Worm (Caenorhabditis elegans) whole organism, young adult: ENCODE data around the gene srd-38.

Source experiments
- B0019.2 ChIP-seq: fragments of 200-800 bp; sonication (Bioruptor generic); conservative IDR thresholded peaks from 2 replicates; pipeline ENCODE4 v1.3.6; 2022; ENCODE audit warnings: missing genetic modification reagents, missing genetic modification characterization, missing compliant biosample characterization
- D2030.7 ChIP-seq: fragments of 200-800 bp; sonication (Bioruptor generic); IDR thresholded peaks from 2 replicates; pipeline ENCODE4 v1.3.6; 2022; ENCODE audit warnings: missing genetic modification reagents, missing genetic modification characterization, missing compliant biosample characterization
- F10E7.11 ChIP-seq: sonication (generic microtip); optimal IDR thresholded peaks from 2 replicates; lab custom pipeline; 2017; ENCODE audit warnings: mild to moderate bottlenecking, missing genetic modification characterization, moderate library complexity, missing compliant biosample characterization
- F33H1.4 ChIP-seq: fragments of 200-800 bp; sonication (Bioruptor generic); IDR thresholded peaks from 2 replicates; pipeline ENCODE4 v1.3.6; 2022; ENCODE audit warnings: missing genetic modification reagents, missing genetic modification characterization, missing compliant biosample characterization
- F37B4.10 ChIP-seq: fragments of 200-800 bp; sonication (Bioruptor generic); IDR thresholded peaks from 2 replicates; pipeline ENCODE4 v1.3.6; 2022; ENCODE audit warnings: missing genetic modification characterization, missing compliant biosample characterization
- F39B2.1 ChIP-seq: fragments of 200-800 bp; sonication (Bioruptor generic); IDR thresholded peaks from 2 replicates; pipeline ENCODE4 v1.3.6; 2022; ENCODE audit warnings: missing genetic modification reagents, missing genetic modification characterization, missing compliant biosample characterization
- F57C9.4 ChIP-seq: sonication (generic microtip); optimal IDR thresholded peaks from 2 replicates; lab custom pipeline; 2017; ENCODE audit warnings: mild to moderate bottlenecking, missing genetic modification characterization, missing compliant biosample characterization
- K11D2.4 ChIP-seq: fragments of 200-800 bp; sonication (Bioruptor generic); IDR thresholded peaks from 2 replicates; pipeline ENCODE4 v1.3.6; 2022; ENCODE audit warnings: missing genetic modification reagents, missing genetic modification characterization, missing compliant biosample characterization
- T07F8.4 ChIP-seq: sonication (generic microtip); optimal IDR thresholded peaks from 2 replicates; lab custom pipeline; 2016; ENCODE audit warnings: mild to moderate bottlenecking, missing genetic modification characterization, moderate library complexity, missing compliant biosample characterization
- Y53F4B.3 ChIP-seq: fragments of 200-800 bp; sonication (Bioruptor generic); IDR thresholded peaks from 2 replicates; pipeline ENCODE4 v1.3.6; 2022; ENCODE audit warnings: missing genetic modification reagents, missing genetic modification characterization, missing compliant biosample characterization
- Y56A3A.18 ChIP-seq: fragments of 200-800 bp; sonication (Bioruptor generic); IDR thresholded peaks from 2 replicates; pipeline ENCODE4 v1.3.6; 2022; ENCODE audit warnings: missing genetic modification reagents, missing genetic modification characterization, missing compliant biosample characterization
- Y79H2A.3 ChIP-seq: fragments of 200-800 bp; sonication (Bioruptor generic); conservative IDR thresholded peaks from 2 replicates; pipeline ENCODE4 v1.3.6; 2022; ENCODE audit warnings: missing genetic modification reagents, missing genetic modification characterization, missing compliant biosample characterization
- ama-1 ChIP-seq, 3 experiments: fragments of 150-350 bp in 1 of 3; sonication (generic microtip) in 2 of 3; optimal IDR thresholded peaks; 2 replicates each; lab custom pipeline; 2014 to 2018; ENCODE audit warnings: missing biosample characterization in 2 of 3, missing genetic modification characterization in 2 of 3, missing genetic modification reagents in 2 of 3
- attf-5 ChIP-seq: fragments of 200-800 bp; sonication (Bioruptor generic); optimal IDR thresholded peaks from 2 replicates; lab custom pipeline; 2018; ENCODE audit warnings: mild to moderate bottlenecking, missing genetic modification characterization, missing compliant biosample characterization
- bed-1 ChIP-seq: fragments of 200-800 bp; sonication (Bioruptor generic); IDR thresholded peaks from 2 replicates; pipeline ENCODE4 v1.3.6; 2022; ENCODE audit warnings: missing genetic modification reagents, missing genetic modification characterization, missing compliant biosample characterization
- bed-2 ChIP-seq: fragments of 200-800 bp; sonication (Bioruptor generic); IDR thresholded peaks from 2 replicates; pipeline ENCODE4 v1.3.6; 2022; ENCODE audit warnings: missing genetic modification reagents, missing genetic modification characterization, missing compliant biosample characterization
- chd-7 ChIP-seq: sonication (generic microtip); optimal IDR thresholded peaks from 2 replicates; lab custom pipeline; 2016; ENCODE audit warnings: mild to moderate bottlenecking, missing genetic modification characterization, moderate library complexity, missing compliant biosample characterization
- dpff-1 ChIP-seq: sonication (generic microtip); optimal IDR thresholded peaks from 2 replicates; lab custom pipeline; 2017; ENCODE audit warnings: mild to moderate bottlenecking, missing genetic modification characterization, missing compliant biosample characterization
- efl-1 ChIP-seq: fragments of 150-350 bp; optimal IDR thresholded peaks from 2 replicates; lab custom pipeline; 2014; ENCODE audit warnings: missing biosample characterization, missing genetic modification reagents, missing genetic modification characterization
- egl-44 ChIP-seq: fragments of 200-800 bp; sonication (Bioruptor generic); IDR thresholded peaks from 2 replicates; pipeline ENCODE4 v1.3.6; 2022; ENCODE audit warnings: missing genetic modification reagents, missing genetic modification characterization, missing compliant biosample characterization
- egrh-3 ChIP-seq: fragments of 200-800 bp; sonication (Bioruptor generic); IDR thresholded peaks from 2 replicates; pipeline ENCODE4 v1.3.6; 2022; ENCODE audit warnings: missing genetic modification reagents, missing genetic modification characterization, missing compliant biosample characterization
- ekl-4 ChIP-seq: fragments of 200-800 bp; sonication (Bioruptor generic); IDR thresholded peaks from 2 replicates; pipeline ENCODE4 v1.3.6; 2022; ENCODE audit warnings: missing genetic modification reagents, missing genetic modification characterization, missing compliant biosample characterization
- fkh-3 ChIP-seq: sonication (generic microtip); optimal IDR thresholded peaks from 2 replicates; lab custom pipeline; 2016; ENCODE audit warnings: mild to moderate bottlenecking, missing genetic modification characterization, missing compliant biosample characterization
- hmg-20 ChIP-seq: fragments of 200-800 bp; sonication (Bioruptor generic); IDR thresholded peaks from 2 replicates; pipeline ENCODE4 v1.3.6; 2022; ENCODE audit warnings: missing genetic modification reagents, missing genetic modification characterization, missing compliant biosample characterization
- hsf-1 ChIP-seq: fragments of 200-800 bp; sonication (Bioruptor generic); IDR thresholded peaks from 2 replicates; pipeline ENCODE4 v1.3.6; 2022; ENCODE audit warnings: missing genetic modification reagents, missing genetic modification characterization, missing compliant biosample characterization
- lag-1 ChIP-seq: fragments of 200-800 bp; sonication (Bioruptor generic); IDR thresholded peaks from 2 replicates; pipeline ENCODE4 v1.3.6; 2022; ENCODE audit warnings: missing genetic modification reagents, missing genetic modification characterization, missing compliant biosample characterization
- lin-26 ChIP-seq: fragments of 200-800 bp; sonication (Bioruptor generic); IDR thresholded peaks from 2 replicates; pipeline ENCODE4 v1.3.6; 2022; ENCODE audit warnings: missing genetic modification reagents, missing genetic modification characterization, missing compliant biosample characterization
- lin-40 ChIP-seq: sonication (generic microtip); optimal IDR thresholded peaks from 2 replicates; lab custom pipeline; 2016; ENCODE audit warnings: missing genetic modification characterization, mild to moderate bottlenecking, missing compliant biosample characterization, missing genotype, missing genetic modification reagents
- lin-54 ChIP-seq: fragments of 200-800 bp; sonication (Bioruptor generic); optimal IDR thresholded peaks from 2 replicates; lab custom pipeline; 2018; ENCODE audit warnings: mild to moderate bottlenecking, missing genetic modification characterization, missing compliant biosample characterization
- lsl-1 ChIP-seq: fragments of 200-800 bp; sonication (Bioruptor generic); optimal IDR thresholded peaks from 2 replicates; lab custom pipeline; 2018; ENCODE audit warnings: mild to moderate bottlenecking, missing genetic modification characterization, moderate library complexity, missing compliant biosample characterization
- lsy-27 ChIP-seq: sonication (generic microtip); optimal IDR thresholded peaks from 2 replicates; lab custom pipeline; 2017; ENCODE audit warnings: missing genetic modification characterization, mild to moderate bottlenecking, missing compliant biosample characterization, antibody characterized with exemption, missing genotype, borderline replicate concordance; ENCODE audit not compliant: insufficient read depth
- madf-10 ChIP-seq: sonication (generic microtip); optimal IDR thresholded peaks from 2 replicates; lab custom pipeline; 2016; ENCODE audit warnings: mild to moderate bottlenecking, missing genetic modification characterization, missing compliant biosample characterization
- nhr-179 ChIP-seq: sonication (generic microtip); optimal IDR thresholded peaks from 2 replicates; lab custom pipeline; 2016; ENCODE audit warnings: mild to moderate bottlenecking, missing genetic modification characterization, missing compliant biosample characterization
- nhr-90 ChIP-seq: sonication (generic microtip); optimal IDR thresholded peaks from 2 replicates; lab custom pipeline; 2016; ENCODE audit warnings: missing genotype, mild to moderate bottlenecking, missing genetic modification characterization, missing compliant biosample characterization
- pha-4 ChIP-seq: fragments of 150-350 bp; sonication (generic microtip); optimal IDR thresholded peaks from 2 replicates; lab custom pipeline; 2014; ENCODE audit warnings: missing biosample characterization, missing genetic modification reagents, missing genetic modification characterization
- rcor-1 ChIP-seq: fragments of 200-800 bp; sonication (Bioruptor generic); IDR thresholded peaks from 2 replicates; pipeline ENCODE4 v1.3.6; 2022; ENCODE audit warnings: missing genetic modification reagents, missing genetic modification characterization, missing compliant biosample characterization
- snpc-1.1 ChIP-seq: sonication (generic microtip); optimal IDR thresholded peaks from 2 replicates; lab custom pipeline; 2017; ENCODE audit warnings: missing genetic modification characterization, mild to moderate bottlenecking, missing compliant biosample characterization, antibody characterized with exemption, moderate library complexity, missing genotype, missing genetic modification reagents; ENCODE audit not compliant: insufficient read depth
- snpc-3.4 ChIP-seq: sonication (generic microtip); optimal IDR thresholded peaks from 2 replicates; lab custom pipeline; 2017; ENCODE audit warnings: missing genetic modification characterization, mild to moderate bottlenecking, missing compliant biosample characterization, antibody characterized with exemption, moderate library complexity, missing genotype, missing genetic modification reagents
- unc-130 ChIP-seq: sonication (generic microtip); optimal IDR thresholded peaks from 2 replicates; lab custom pipeline; 2016; ENCODE audit warnings: missing genetic modification reagents, missing genetic modification characterization, missing compliant biosample characterization
- unc-62 ChIP-seq: fragments of 150-350 bp; optimal IDR thresholded peaks from 2 replicates; lab custom pipeline; 2014; ENCODE audit warnings: missing biosample characterization, missing genetic modification reagents, missing genetic modification characterization
- xnd-1 ChIP-seq: sonication (generic microtip); optimal IDR thresholded peaks from 2 replicates; lab custom pipeline; 2016; ENCODE audit warnings: missing genotype, missing genetic modification reagents, missing genetic modification characterization, missing compliant biosample characterization
- ztf-25 ChIP-seq: fragments of 200-800 bp; sonication (Bioruptor generic); IDR thresholded peaks from 2 replicates; pipeline ENCODE4 v1.3.6; 2022; ENCODE audit warnings: missing genetic modification reagents, missing genetic modification characterization, missing compliant biosample characterization
- ztf-28 ChIP-seq: fragments of 200-800 bp; sonication (Bioruptor generic); IDR thresholded peaks from 2 replicates; pipeline ENCODE4 v1.3.6; 2022; ENCODE audit warnings: missing genetic modification reagents, missing genetic modification characterization, missing compliant biosample characterization

Gene srd-38

DNA sequence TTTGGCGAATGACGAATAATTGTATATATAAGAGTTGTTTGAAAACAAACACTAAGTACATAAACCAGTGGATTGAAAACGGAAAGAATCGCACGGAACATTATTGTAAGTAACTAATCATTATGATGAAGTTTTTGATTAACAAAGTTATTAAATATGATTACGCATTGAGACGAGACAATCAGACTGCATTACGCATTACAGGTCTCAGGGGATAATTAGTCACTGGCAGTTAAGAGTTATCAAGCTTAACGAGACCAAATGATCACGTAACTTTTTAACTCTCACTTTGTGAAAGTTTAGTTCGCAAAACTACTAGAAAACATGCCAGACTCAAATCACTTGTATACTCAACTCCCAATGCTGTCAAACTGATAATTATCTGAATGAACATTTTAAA is 11.8 kb downstream of the srd-38 start, which contains the start of gene srd-42:
Gene srd-42, minus strand, starts transcription at position 101 of the 400 bp plus-strand sequence.
- TF ChIP-seq F39B2.1: no peak
- TF ChIP-seq ztf-28: no peak
- TF ChIP-seq F10E7.11 (tag; lab: Kevin White, UChicago): no peak
- TF ChIP-seq T07F8.4: no peak
- TF ChIP-seq pha-4 (tag; lab: Kevin White, UChicago): no peak
- no peak for TF ChIP-seq nhr-179 (tag; lab: Kevin White, UChicago)
- no peak for TF ChIP-seq ekl-4 (GFP tag; lab: Robert Waterston, UW)
- TF ChIP-seq B0019.2 (GFP tag; lab: Robert Waterston, UW): no peak
- TF ChIP-seq lin-26 (GFP tag; lab: Robert Waterston, UW): no peak
- no peak for TF ChIP-seq madf-10 (tag; lab: Kevin White, UChicago)
- no peak for TF ChIP-seq bed-1 (GFP tag; lab: Robert Waterston, UW)
- TF ChIP-seq hsf-1 (GFP tag; lab: Robert Waterston, UW): no peak
- TF ChIP-seq egrh-3 (GFP tag; lab: Robert Waterston, UW): no peak
- no peak for TF ChIP-seq dpff-1 (tag; lab: Kevin White, UChicago)
- no peak for TF ChIP-seq rcor-1 (GFP tag; lab: Robert Waterston, UW)
- TF ChIP-seq, all 124 proteins: peak for 0

DNA sequence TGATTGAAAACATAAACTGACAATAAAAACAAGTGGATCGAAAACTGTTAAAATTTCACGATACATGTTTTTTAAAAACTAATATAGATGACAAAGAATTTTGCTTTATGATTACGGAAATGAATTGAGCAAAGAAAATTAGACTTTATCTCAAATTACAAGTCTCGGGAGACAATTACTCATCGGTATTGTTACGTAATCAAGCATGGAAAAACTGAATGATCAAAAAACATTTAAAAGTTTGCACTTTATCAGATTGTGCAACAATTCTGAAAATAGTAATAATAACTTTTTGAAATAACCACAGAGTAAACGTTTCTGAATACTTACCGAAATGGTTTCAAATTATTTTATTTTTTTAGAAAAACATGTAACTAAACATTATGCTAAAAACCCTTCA is 14.2 kb downstream of the srd-38 start, which contains the start of gene srd-43:
Gene srd-43, minus strand, starts transcription at position 66 of the 400 bp plus-strand sequence.
- TF ChIP-seq snpc-3.4 (no peak), lin-54 (GFP tag; lab: Kevin White, UChicago) (no peak), snpc-1.1 (tag; lab: Kevin White, UChicago) (no peak), lsy-27 (no peak), ama-1 (optimal IDR thresholded peaks at IDR 0.05; lab: Kevin White, UChicago) (no peak), ama-1 (GFP tag; optimal IDR thresholded peaks at IDR 0.05; lab: Kevin White, UChicago) (no peak)

DNA sequence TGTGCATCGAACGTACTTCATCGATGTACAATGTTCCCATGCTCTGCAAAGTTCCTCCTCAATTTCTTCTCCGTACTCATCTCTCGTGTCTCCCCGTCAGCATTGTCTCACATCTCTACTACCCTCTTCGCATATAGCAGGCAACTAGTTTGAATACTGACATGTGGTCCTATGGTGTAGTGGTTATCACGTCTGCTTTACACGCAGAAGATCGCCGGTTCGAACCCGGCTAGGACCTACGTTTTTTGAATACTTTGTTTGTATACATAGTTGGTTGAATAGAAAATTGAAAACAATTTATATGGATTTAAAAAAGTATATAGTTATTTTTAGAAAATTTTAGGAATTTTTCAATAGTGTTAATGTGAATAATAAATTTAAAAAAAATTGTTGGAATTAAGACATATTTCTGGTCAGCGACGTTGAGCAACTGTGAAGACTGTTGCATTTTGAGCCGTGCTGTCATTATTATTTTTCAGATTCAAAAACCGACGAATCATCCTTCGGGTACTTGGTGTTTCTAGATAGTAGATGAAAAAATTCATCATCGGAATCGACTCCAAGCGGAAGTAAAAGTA is 15.4 kb downstream of the srd-38 start:
- 0 out of 2 replicates have a peak, but pooled peaks have one; percentile 34 for TF ChIP-seq Y79H2A.3 (GFP tag; lab: Robert Waterston, UW)
- peak; percentile 92 for TF ChIP-seq nhr-90 (tag; lab: Kevin White, UChicago)
- TF ChIP-seq attf-5 (GFP tag; lab: Kevin White, UChicago): peak; percentile 81
- peak; percentile 34 for TF ChIP-seq lsl-1
- no peak for TF ChIP-seq lin-40
- TF ChIP-seq unc-130 (GFP tag; lab: Kevin White, UChicago): peak; percentile 87
- peak; percentile 76 for TF ChIP-seq lsy-27
- peak; percentile 98 for TF ChIP-seq ztf-25 (GFP tag; lab: Robert Waterston, UW)
- 0 out of 2 replicates have a peak, but pooled peaks have one; percentile 92 for TF ChIP-seq F37B4.10 (GFP tag; lab: Robert Waterston, UW)
- TF ChIP-seq D2030.7 (GFP tag; lab: Robert Waterston, UW): peak; percentile 90
- peak; percentile 82 for TF ChIP-seq K11D2.4 (GFP tag; lab: Robert Waterston, UW)
- TF ChIP-seq Y56A3A.18 (GFP tag; lab: Robert Waterston, UW): peak; percentile 95
- peak; percentile 57; the same call in 1 of the 2 replicates for TF ChIP-seq bed-2
- TF ChIP-seq Y53F4B.3 (GFP tag; lab: Robert Waterston, UW): peak; percentile 65
- TF ChIP-seq F57C9.4 (tag; lab: Kevin White, UChicago): peak; percentile 35
- TF ChIP-seq bed-1 (GFP tag; lab: Robert Waterston, UW): 0 out of 2 replicates have a peak, but pooled peaks have one; percentile 66
- TF ChIP-seq chd-7 (tag; lab: Kevin White, UChicago): peak; percentile 91
- peak; percentile 89 for TF ChIP-seq T07F8.4
- no peak for TF ChIP-seq F39B2.1
- no peak for TF ChIP-seq F33H1.4 (GFP tag; lab: Robert Waterston, UW)
- TF ChIP-seq efl-1 (GFP tag; lab: Kevin White, UChicago): no peak
- TF ChIP-seq xnd-1 (tag; lab: Kevin White, UChicago): no peak
- no peak for TF ChIP-seq ama-1 (optimal IDR thresholded peaks at IDR 0.05; lab: Kevin White, UChicago)
- TF ChIP-seq ama-1 (GFP tag; optimal IDR thresholded peaks at IDR 0.05; lab: Kevin White, UChicago): peak in 1 of 2 experiments; percentile 91
- TF ChIP-seq rcor-1 (GFP tag; lab: Robert Waterston, UW): peak; percentile 93; the same call in 1 of the 2 replicates
- peak; percentile 89 for TF ChIP-seq hmg-20 (GFP tag; lab: Robert Waterston, UW)
- TF ChIP-seq fkh-3 (tag; lab: Kevin White, UChicago): peak; percentile 95
- no peak for TF ChIP-seq unc-62 (GFP tag; lab: Kevin White, UChicago)
- TF ChIP-seq egl-44: peak; percentile 91; the same call in 1 of the 2 replicates
- no peak for TF ChIP-seq lag-1 (GFP tag; lab: Robert Waterston, UW)
- peak; percentile 31; the same call in 1 of the 2 replicates for TF ChIP-seq egrh-3 (GFP tag; lab: Robert Waterston, UW)
